Worm (Caenorhabditis elegans): ENCODE measurements around the gene R05G6.1.

DNA sequence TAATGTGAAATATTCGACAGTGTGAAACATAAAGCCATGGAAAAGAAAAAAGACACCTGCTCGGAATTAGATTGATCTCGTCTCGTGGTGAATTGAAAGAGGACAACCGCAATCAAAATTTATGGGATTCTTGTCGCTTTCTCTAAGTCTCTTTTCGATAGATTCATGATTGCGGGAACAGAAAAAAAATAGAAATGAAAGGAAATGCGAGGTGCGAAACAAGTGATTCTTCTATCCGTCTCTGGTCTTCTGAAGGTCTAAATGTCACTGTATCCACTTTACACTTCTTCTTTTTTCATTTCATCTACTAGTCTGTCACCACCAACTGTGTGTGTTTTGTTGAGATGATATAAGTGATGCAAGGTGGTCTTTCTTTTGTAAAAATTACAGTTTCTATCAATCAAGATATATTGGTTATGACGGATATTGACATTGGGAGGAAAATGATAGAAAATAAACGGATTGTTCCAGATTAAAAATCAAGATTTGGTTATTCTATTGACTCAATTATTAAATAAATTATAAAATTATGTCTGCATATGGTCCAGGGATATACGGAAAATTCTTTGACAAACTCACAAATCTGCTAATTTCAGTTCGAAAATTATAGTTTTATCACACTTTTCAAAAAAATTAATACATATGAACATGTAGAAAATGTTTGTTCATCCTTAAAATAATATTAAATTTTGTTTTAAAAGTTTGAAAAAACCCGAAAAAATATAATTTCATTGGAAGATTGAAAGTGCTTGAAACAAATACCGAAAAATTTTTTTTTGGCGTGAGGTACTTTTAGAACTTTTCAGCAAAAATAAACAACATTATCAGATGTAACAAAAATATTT lies 2.0 kb upstream of the R05G6.1 start:
- TF ChIP-seq him-1 (tag; optimal IDR thresholded peaks at IDR 0.05) (no peak), dao-5 (tag; optimal IDR thresholded peaks at IDR 0.05) (no peak)

Data from whole organism, L4/young adult.